Fruit fly (Drosophila melanogaster): ENCODE results near the gene Cyp12e1.

DNA sequence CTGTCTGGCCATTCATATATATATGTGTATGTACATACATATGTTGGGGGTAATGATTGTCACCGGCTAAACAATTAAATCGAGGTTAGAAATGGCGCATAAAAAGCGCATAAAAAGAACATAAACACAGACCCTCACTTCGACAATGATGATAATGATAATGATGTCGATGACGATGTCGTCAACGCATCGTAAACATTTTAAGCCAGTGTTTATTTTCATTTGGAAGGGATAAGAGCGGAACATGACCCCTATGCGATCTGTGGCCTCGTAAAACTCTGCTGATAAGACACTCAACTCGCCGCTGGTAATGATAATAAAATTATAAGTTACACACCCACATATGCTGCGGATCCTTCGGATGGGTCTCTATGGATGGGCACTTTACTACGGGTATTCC is 3.5 kb upstream of the Cyp12e1 start:
- TF ChIP-seq HLH4C (GFP tag; IDR thresholded peaks at IDR 0.05; ENCODE audit: partially characterized antibody) (no peak), Blimp-1 (GFP tag; optimal IDR thresholded peaks at IDR 0.05) (no peak), B-H1 (GFP tag; IDR thresholded peaks at IDR 0.05) (no peak), HHEX (GFP tag; optimal IDR thresholded peaks at IDR 0.05) (no peak)

Measured in whole organism, embryonic.